Worm (Caenorhabditis elegans) whole organism, L3 larva: ENCODE data around the gene B0563.18.
A peak's percentile ranks its signal among the peaks of the same experiment; 100 is the strongest.

Experiments used
- R02D3.7 ChIP-seq: fragments of 150-350 bp; optimal IDR thresholded peaks from 2 replicates; lab custom pipeline; 2014; ENCODE audit warnings: missing biosample characterization, missing genetic modification characterization
- ama-1 ChIP-seq: fragments of 150-350 bp; optimal IDR thresholded peaks from 2 replicates; lab custom pipeline; 2018
- ceh-16 ChIP-seq: sonication (generic microtip); optimal IDR thresholded peaks from 2 replicates; lab custom pipeline; 2017; ENCODE audit warnings: missing biosample characterization, missing genetic modification characterization
- ceh-28 ChIP-seq: fragments of 150-350 bp; optimal IDR thresholded peaks from 2 replicates; lab custom pipeline; 2014; ENCODE audit warnings: missing biosample characterization, missing genetic modification reagents, missing genetic modification characterization
- daf-12 ChIP-seq: fragments of 150-350 bp; optimal IDR thresholded peaks from 2 replicates; lab custom pipeline; 2014; ENCODE audit warnings: missing biosample characterization, missing genetic modification reagents, missing genetic modification characterization
- egl-27 ChIP-seq: sonication (generic microtip); optimal IDR thresholded peaks from 4 replicates; lab custom pipeline; 2017; ENCODE audit warnings: missing biosample characterization, missing genetic modification reagents, missing genetic modification characterization
- egl-5 ChIP-seq: fragments of 150-350 bp; optimal IDR thresholded peaks from 2 replicates; lab custom pipeline; 2017; ENCODE audit warnings: missing biosample characterization, missing genetic modification reagents, missing genetic modification characterization, inconsistent platforms
- elt-1 ChIP-seq: fragments of 150-350 bp; optimal IDR thresholded peaks from 2 replicates; lab custom pipeline; 2014; ENCODE audit warnings: missing biosample characterization, missing genetic modification characterization
- elt-2 ChIP-seq: sonication (generic microtip); optimal IDR thresholded peaks from 2 replicates; lab custom pipeline; 2016; ENCODE audit warnings: missing genetic modification reagents, mild to moderate bottlenecking, missing genetic modification characterization, missing compliant biosample characterization
- elt-3 ChIP-seq, 3 experiments: fragments of 150-350 bp in 1 of 3; sonication (generic microtip) in 2 of 3; optimal IDR thresholded peaks; 2 replicates in 2 of 3; 4 replicates in 1 of 3; lab custom pipeline; 2014 to 2017; ENCODE audit warnings: missing biosample characterization in 3 of 3, missing genetic modification characterization in 3 of 3
- eor-1 ChIP-seq, 2 experiments: fragments of 150-350 bp; optimal IDR thresholded peaks; 2 replicates each; lab custom pipeline; 2014 to 2018; ENCODE audit warnings: missing biosample characterization in 2 of 2, missing genetic modification characterization in 2 of 2
- fkh-10 ChIP-seq: sonication (generic microtip); optimal IDR thresholded peaks from 2 replicates; lab custom pipeline; 2017; ENCODE audit warnings: missing biosample characterization, missing genetic modification reagents, missing genetic modification characterization
- fos-1 ChIP-seq: fragments of 150-350 bp; optimal IDR thresholded peaks from 2 replicates; lab custom pipeline; 2014; ENCODE audit warnings: missing biosample characterization, missing genetic modification characterization
- hmg-11 ChIP-seq: sonication (generic microtip); optimal IDR thresholded peaks from 2 replicates; lab custom pipeline; 2016; ENCODE audit warnings: missing genetic modification characterization, missing compliant biosample characterization
- jun-1 ChIP-seq: fragments of 150-350 bp; optimal IDR thresholded peaks from 2 replicates; lab custom pipeline; 2014; ENCODE audit warnings: missing biosample characterization, missing genetic modification reagents, missing genetic modification characterization
- lin-15B ChIP-seq: fragments of 150-350 bp; optimal IDR thresholded peaks from 2 replicates; lab custom pipeline; 2014; ENCODE audit warnings: missing biosample characterization, missing genetic modification characterization
- lsy-12 ChIP-seq: sonication (generic microtip); optimal IDR thresholded peaks from 2 replicates; lab custom pipeline; 2016; ENCODE audit warnings: mild to moderate bottlenecking, missing genetic modification characterization, missing compliant biosample characterization
- mdl-1 ChIP-seq: fragments of 150-350 bp; optimal IDR thresholded peaks from 2 replicates; lab custom pipeline; 2014; ENCODE audit warnings: missing biosample characterization, missing genetic modification characterization
- mml-1 ChIP-seq: fragments of 150-350 bp; sonication (generic microtip); optimal IDR thresholded peaks from 3 replicates; lab custom pipeline; 2014; ENCODE audit warnings: missing biosample characterization, missing genetic modification characterization
- nfya-1 ChIP-seq: sonication (generic microtip); optimal IDR thresholded peaks from 2 replicates; lab custom pipeline; 2017; ENCODE audit warnings: missing genetic modification characterization, mild to moderate bottlenecking, missing compliant biosample characterization, antibody characterized with exemption, moderate library complexity; ENCODE audit not compliant: insufficient read depth
- nhr-11 ChIP-seq: fragments of 150-350 bp; optimal IDR thresholded peaks from 2 replicates; lab custom pipeline; 2014; ENCODE audit warnings: missing biosample characterization, missing genetic modification characterization
- nhr-23 ChIP-seq: fragments of 150-350 bp; optimal IDR thresholded peaks from 2 replicates; lab custom pipeline; 2014; ENCODE audit warnings: missing biosample characterization, missing genetic modification reagents, missing genetic modification characterization
- nhr-25 ChIP-seq: sonication (generic microtip); optimal IDR thresholded peaks from 2 replicates; lab custom pipeline; 2017; ENCODE audit warnings: missing biosample characterization, missing genetic modification characterization
- nhr-43 ChIP-seq: sonication (generic microtip); optimal IDR thresholded peaks from 2 replicates; lab custom pipeline; 2016; ENCODE audit warnings: mild to moderate bottlenecking, missing genetic modification characterization, missing compliant biosample characterization; ENCODE audit not compliant: poor library complexity, severe bottlenecking
- nhr-67 ChIP-seq: fragments of 150-350 bp; optimal IDR thresholded peaks from 2 replicates; lab custom pipeline; 2014; ENCODE audit warnings: missing biosample characterization, missing genetic modification characterization
- nhr-76 ChIP-seq: fragments of 150-350 bp; sonication (generic microtip); optimal IDR thresholded peaks from 5 replicates; lab custom pipeline; 2014; ENCODE audit warnings: missing biosample characterization, missing genetic modification characterization
- nhr-77 ChIP-seq: fragments of 150-350 bp; optimal IDR thresholded peaks from 2 replicates; lab custom pipeline; 2014; ENCODE audit warnings: missing biosample characterization, missing genetic modification characterization
- pha-4 ChIP-seq: fragments of 150-350 bp; optimal IDR thresholded peaks from 2 replicates; lab custom pipeline; 2014; ENCODE audit warnings: missing biosample characterization, missing genetic modification reagents, missing genetic modification characterization
- sea-2 ChIP-seq: fragments of 150-350 bp; sonication (generic microtip); optimal IDR thresholded peaks from 4 replicates; lab custom pipeline; 2014; ENCODE audit warnings: missing biosample characterization, missing genetic modification reagents, missing genetic modification characterization
- snpc-4 ChIP-seq: fragments of 150-350 bp; optimal IDR thresholded peaks from 2 replicates; lab custom pipeline; 2014; ENCODE audit warnings: missing biosample characterization, missing genetic modification characterization
- tbx-2 ChIP-seq: sonication (generic microtip); optimal IDR thresholded peaks from 2 replicates; lab custom pipeline; 2016; ENCODE audit warnings: mild to moderate bottlenecking, missing genetic modification characterization, missing compliant biosample characterization
- unc-39 ChIP-seq: sonication (generic microtip); optimal IDR thresholded peaks from 4 replicates; lab custom pipeline; 2017; ENCODE audit warnings: missing biosample characterization, missing genetic modification characterization
- unc-62 ChIP-seq: fragments of 150-350 bp; sonication (generic microtip); optimal IDR thresholded peaks from 4 replicates; lab custom pipeline; 2014; ENCODE audit warnings: missing biosample characterization, missing genetic modification reagents, missing genetic modification characterization
- ztf-11 ChIP-seq: fragments of 150-350 bp; optimal IDR thresholded peaks from 2 replicates; lab custom pipeline; 2014; ENCODE audit warnings: missing biosample characterization, missing genetic modification characterization

B0563.18 gene

ce11 chrX:9172278-9172677 is at the start of gene B0563.18:
Gene B0563.18, plus strand, starts transcription at chrX:9172578.
- TF ChIP-seq unc-39 (tag; lab: Kevin White, UChicago) (no peak), nhr-76 (no peak), mdl-1 (no peak), pha-4 (tag; lab: Kevin White, UChicago) (no peak), R02D3.7 (no peak), ztf-11 (tag; lab: Kevin White, UChicago) (no peak), mml-1 (tag; lab: Kevin White, UChicago) (no peak), elt-1 (no peak), lin-15B (tag; lab: Kevin White, UChicago) (no peak), nhr-77 (tag; lab: Kevin White, UChicago) (no peak)

ce11 chrX:9137402-9137801 is 35.0 kb upstream of the B0563.18 start, which contains the start of gene B0563.6:
Gene B0563.6, plus strand, starts transcription at chrX:9137702.
- no peak for TF ChIP-seq sea-2
- TF ChIP-seq lsy-12 (tag; lab: Kevin White, UChicago): no peak
- no peak for TF ChIP-seq elt-1
- TF ChIP-seq unc-62: no peak
- no peak for TF ChIP-seq nfya-1 (tag; lab: Kevin White, UChicago)
- no peak for TF ChIP-seq egl-5
- no peak for TF ChIP-seq snpc-4 (tag; lab: Kevin White, UChicago)
- TF ChIP-seq elt-2 (tag; lab: Kevin White, UChicago): no peak
- no peak for TF ChIP-seq mml-1 (tag; lab: Kevin White, UChicago)
- no peak for TF ChIP-seq eor-1 (tag; optimal IDR thresholded peaks at IDR 0.05; lab: Kevin White, UChicago)
- TF ChIP-seq nhr-77 (tag; lab: Kevin White, UChicago): no peak
- no peak for TF ChIP-seq fkh-10 (GFP tag; lab: Kevin White, UChicago)
- TF ChIP-seq R02D3.7: no peak
- TF ChIP-seq tbx-2 (tag; lab: Kevin White, UChicago): no peak
- no peak for TF ChIP-seq ama-1 (lab: Kevin White, UChicago)
- TF ChIP-seq, all 47 proteins: peak for 0

DNA sequence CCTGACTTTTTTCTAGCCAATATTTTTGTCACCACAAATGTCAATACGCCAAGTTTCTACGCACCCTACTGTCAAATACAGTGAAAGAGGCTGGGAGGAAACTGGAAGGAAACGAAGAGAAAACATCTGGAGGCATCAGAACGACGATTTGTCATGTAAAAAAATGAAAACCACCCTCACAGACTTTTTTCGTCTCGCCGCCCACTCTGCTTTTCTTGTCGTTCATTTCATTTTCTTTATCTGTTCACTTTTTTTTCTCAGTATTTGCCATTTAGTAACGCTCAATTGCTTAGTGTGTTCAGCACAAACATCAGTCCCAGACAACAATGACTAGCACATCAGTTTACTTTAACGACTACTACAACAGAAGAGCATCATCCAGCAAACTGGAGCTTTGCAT is 26.5 kb upstream of the B0563.18 start, which contains the start of gene B0563.5:
Gene B0563.5 (plus strand): TSS at position 301 of the 400 bp plus-strand sequence.
- TF ChIP-seq elt-2 (tag; lab: Kevin White, UChicago): no peak
- TF ChIP-seq mml-1 (tag; lab: Kevin White, UChicago): no peak
- no peak for TF ChIP-seq hmg-11
- no peak for TF ChIP-seq nhr-25 (tag; lab: Kevin White, UChicago)
- no peak for TF ChIP-seq daf-12 (tag; lab: Kevin White, UChicago)

- peak; percentile 27 for TF ChIP-seq jun-1 (tag; lab: Kevin White, UChicago)
- TF ChIP-seq snpc-4 (tag; lab: Kevin White, UChicago): no peak
- TF ChIP-seq nhr-77 (tag; lab: Kevin White, UChicago): no peak
- peak; percentile 44 for TF ChIP-seq unc-62
- no peak for TF ChIP-seq nhr-43 (tag; lab: Kevin White, UChicago)
- TF ChIP-seq ceh-16 (tag; lab: Kevin White, UChicago): no peak
- TF ChIP-seq tbx-2 (tag; lab: Kevin White, UChicago): no peak
- no peak for TF ChIP-seq egl-27 (tag; lab: Kevin White, UChicago)
- TF ChIP-seq elt-2 (tag; lab: Kevin White, UChicago): no peak
- TF ChIP-seq ceh-28 (tag; lab: Kevin White, UChicago): no peak
- TF ChIP-seq ama-1 (lab: Kevin White, UChicago): no peak
- TF ChIP-seq nhr-25 (tag; lab: Kevin White, UChicago): peak; percentile 8
- TF ChIP-seq elt-3 (tag; optimal IDR thresholded peaks at IDR 0.05; lab: Kevin White, UChicago): peak in 2 of 3 experiments; percentile 35 to 78
- TF ChIP-seq nhr-11: no peak
- TF ChIP-seq fos-1 (tag; lab: Kevin White, UChicago): no peak
- no peak for TF ChIP-seq unc-39 (tag; lab: Kevin White, UChicago)
- TF ChIP-seq egl-5: no peak
- TF ChIP-seq nhr-23: peak; percentile 64
- no peak for TF ChIP-seq ztf-11 (tag; lab: Kevin White, UChicago)
- no peak for TF ChIP-seq nhr-67 (tag; lab: Kevin White, UChicago)
- TF ChIP-seq lin-15B (tag; lab: Kevin White, UChicago): no peak
Observed at ce11 chrX:9146953-9147352, 25.4 kb upstream of the B0563.18 start.
